Fruit fly (Drosophila melanogaster): ENCODE measurements around the gene CG7377.

Gene CG7377

DNA sequence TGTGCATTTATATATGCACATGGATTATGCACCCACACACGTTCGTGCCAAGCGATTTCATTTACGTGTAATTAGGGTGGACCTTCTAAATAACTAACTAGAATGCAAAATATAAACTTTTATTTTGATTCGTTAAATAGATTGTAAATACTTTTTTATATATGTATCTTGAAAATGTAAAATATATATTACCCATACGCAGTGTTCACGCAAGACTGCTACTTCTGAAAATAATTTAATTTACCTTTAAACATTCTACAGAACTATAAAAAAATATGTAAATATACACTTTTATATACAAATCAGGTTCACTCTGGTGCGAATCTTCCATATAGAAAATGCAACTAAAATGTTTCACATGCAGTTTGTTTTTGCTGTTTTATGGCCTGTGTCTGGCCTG is 4.3 kb downstream of the CG7377 start (continued):
- TF ChIP-seq Hr39 (GFP tag; optimal IDR thresholded peaks at IDR 0.05): no peak
- TF ChIP-seq Eip78C (GFP tag): peak; percentile 62
- peak; percentile 7 for TF ChIP-seq CG16779 (tag; optimal IDR thresholded peaks at IDR 0.05)
- peak; percentile 60 for TF ChIP-seq Ets96B (tag; optimal IDR thresholded peaks at IDR 0.05)
- no peak for TF ChIP-seq CG6792 (GFP tag; optimal IDR thresholded peaks at IDR 0.05)
- TF ChIP-seq achi (GFP tag; optimal IDR thresholded peaks at IDR 0.05): peak; percentile 42
- peak; percentile 11 for TF ChIP-seq Lpt (GFP tag; optimal IDR thresholded peaks at IDR 0.05)
- peak; percentile 35 for TF ChIP-seq CG3032 (tag; optimal IDR thresholded peaks at IDR 0.05)
- TF ChIP-seq Eip75B (GFP tag; optimal IDR thresholded peaks at IDR 0.05): no peak
- peak; percentile 26 for TF ChIP-seq pdm3 (GFP tag; optimal IDR thresholded peaks at IDR 0.05)
- TF ChIP-seq Sox102F (GFP tag; optimal IDR thresholded peaks at IDR 0.05): no peak
- no peak for TF ChIP-seq CG11902 (GFP tag; optimal IDR thresholded peaks at IDR 0.05)
- TF ChIP-seq CG6854 (GFP tag; optimal IDR thresholded peaks at IDR 0.05): no peak
- TF ChIP-seq CG11762 (GFP tag; optimal IDR thresholded peaks at IDR 0.05; ENCODE audit: insufficient read depth): no peak
- peak; percentile 42 for TF ChIP-seq Hr4 (GFP tag; optimal IDR thresholded peaks at IDR 0.05)
- no peak for TF ChIP-seq Smox (GFP tag; optimal IDR thresholded peaks at IDR 0.05)
- peak; percentile 29 for TF ChIP-seq CG6808 (GFP tag; optimal IDR thresholded peaks at IDR 0.05)
- TF ChIP-seq CG6276 (GFP tag; optimal IDR thresholded peaks at IDR 0.05): peak; percentile 43
- no peak for TF ChIP-seq lz (GFP tag; optimal IDR thresholded peaks at IDR 0.05)
- no peak for TF ChIP-seq spab (GFP tag; optimal IDR thresholded peaks at IDR 0.05)
- TF ChIP-seq CG11294 (GFP tag; IDR thresholded peaks at IDR 0.05): no peak
- TF ChIP-seq CG15336 (GFP tag; IDR thresholded peaks at IDR 0.05): peak; percentile 75
- TF ChIP-seq CG7368 (GFP tag; optimal IDR thresholded peaks at IDR 0.05): no peak
- no peak for TF ChIP-seq CG8319 (GFP tag; optimal IDR thresholded peaks at IDR 0.05)
- TF ChIP-seq CG10631 (GFP tag; optimal IDR thresholded peaks at IDR 0.05): peak; percentile 10
- TF ChIP-seq Sox14 (GFP tag; optimal IDR thresholded peaks at IDR 0.05): no peak
- TF ChIP-seq Eip93F (GFP tag; optimal IDR thresholded peaks at IDR 0.05): no peak
- no peak for TF ChIP-seq svp (GFP tag)
- peak; percentile 44 for TF ChIP-seq dsx (GFP tag; optimal IDR thresholded peaks at IDR 0.05; ENCODE audit: poor library complexity, severe bottlenecking)
- peak; percentile 9 for TF ChIP-seq net (GFP tag; optimal IDR thresholded peaks at IDR 0.05)
- peak; percentile 2 for TF ChIP-seq CG4318 (GFP tag; optimal IDR thresholded peaks at IDR 0.05)
- TF ChIP-seq fd85E (GFP tag; optimal IDR thresholded peaks at IDR 0.05): no peak
- TF ChIP-seq CG6163 (GFP tag; IDR thresholded peaks at IDR 0.05): peak; percentile 61; the same call in 2 of the 3 replicates
- no peak for TF ChIP-seq Sox15 (GFP tag; optimal IDR thresholded peaks at IDR 0.05)

DNA sequence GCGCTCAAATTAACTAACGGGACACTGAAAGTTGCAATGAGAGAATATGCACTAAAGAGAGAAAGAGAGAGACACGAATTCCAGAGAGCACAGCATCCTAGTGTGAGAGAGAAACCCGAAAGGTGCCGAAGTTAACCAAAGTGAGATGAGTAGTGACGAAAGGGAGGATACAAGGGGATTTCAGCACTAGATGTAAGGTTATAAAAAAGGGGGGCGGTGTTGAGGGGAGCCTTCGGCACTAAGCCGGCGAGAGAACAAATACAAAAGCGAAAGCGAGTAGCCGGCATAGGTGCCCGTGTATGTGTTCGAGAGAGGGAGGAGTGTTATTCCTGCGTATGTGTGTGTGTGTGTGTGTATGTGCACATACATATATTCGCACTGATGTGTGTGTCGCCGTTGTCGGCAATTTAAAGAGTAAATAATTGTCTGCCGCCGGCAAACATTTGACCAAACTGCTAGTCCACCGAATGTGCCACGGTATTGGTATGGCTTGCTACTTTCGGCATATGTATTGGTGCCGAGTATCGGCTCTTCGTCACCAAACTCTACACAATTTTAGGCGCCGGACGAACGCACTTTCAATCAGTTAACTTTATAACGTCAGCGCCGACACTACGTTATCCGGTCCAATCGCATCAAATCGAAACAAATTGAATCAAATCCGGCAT is 7.2 kb downstream of the CG7377 start, which contains the start of gene CG7368:
CG7368 (plus strand) TSS at position 618 of the 668 bp plus-strand sequence.
- TF ChIP-seq Smox (GFP tag; optimal IDR thresholded peaks at IDR 0.05) (no peak), CG6808 (GFP tag; optimal IDR thresholded peaks at IDR 0.05) (no peak), CG11902 (GFP tag; optimal IDR thresholded peaks at IDR 0.05) (no peak), CG6276 (GFP tag; optimal IDR thresholded peaks at IDR 0.05) (no peak), CG7368 (GFP tag; optimal IDR thresholded peaks at IDR 0.05) (peak; percentile 44), Sox14 (GFP tag; optimal IDR thresholded peaks at IDR 0.05) (no peak), CG8632 (GFP tag; optimal IDR thresholded peaks at IDR 0.05) (no peak), CG3919 (GFP tag; optimal IDR thresholded peaks at IDR 0.05) (no peak), Lpt (GFP tag; optimal IDR thresholded peaks at IDR 0.05) (no peak), CG3032 (tag; optimal IDR thresholded peaks at IDR 0.05) (no peak), Eip75B (GFP tag; optimal IDR thresholded peaks at IDR 0.05) (no peak), fkh (GFP tag; optimal IDR thresholded peaks at IDR 0.05) (no peak), eg (GFP tag; IDR thresholded peaks at IDR 0.05) (no peak), dsx (GFP tag; optimal IDR thresholded peaks at IDR 0.05; ENCODE audit: poor library complexity, severe bottlenecking) (no peak), CG11294 (GFP tag; IDR thresholded peaks at IDR 0.05) (no peak), fd59A (GFP tag; optimal IDR thresholded peaks at IDR 0.05) (no peak), Eip78C (GFP tag) (peak; percentile 34), Hr39 (GFP tag; optimal IDR thresholded peaks at IDR 0.05) (no peak)
